Worm (Caenorhabditis elegans): Measurements from ENCODE around the gene mec-17.

DNA sequence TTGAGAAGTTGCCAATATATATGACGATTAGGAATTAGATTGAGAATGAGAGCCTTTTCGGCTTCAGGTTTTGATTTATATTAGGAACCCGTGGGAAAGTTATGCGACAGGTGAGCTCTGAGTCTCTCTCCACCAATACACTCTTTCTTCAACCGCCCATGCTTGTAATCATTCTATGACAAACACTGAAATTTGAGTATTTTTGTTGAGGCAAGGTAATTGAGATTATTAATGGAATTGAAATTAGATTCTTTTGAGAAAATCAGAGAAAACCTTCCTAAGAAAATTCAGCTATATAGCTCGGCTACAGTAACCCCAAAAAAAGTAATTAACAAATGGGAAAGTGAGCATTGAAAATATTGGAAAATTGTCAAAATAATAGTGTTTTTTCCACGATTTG, 31.1 kb downstream of the mec-17 start, which contains the start of gene ceh-19:
- no peak for TF ChIP-seq nhr-237 (tag; optimal IDR thresholded peaks at IDR 0.05)
- TF ChIP-seq skn-1 (tag; optimal IDR thresholded peaks at IDR 0.05) = no peak
- TF ChIP-seq mab-5 (tag; optimal IDR thresholded peaks at IDR 0.05) = no peak
- TF ChIP-seq snpc-4 (tag; optimal IDR thresholded peaks at IDR 0.05) = no peak
- TF ChIP-seq ztf-11 (tag; optimal IDR thresholded peaks at IDR 0.05) = no peak
- TF ChIP-seq lin-39 (tag; optimal IDR thresholded peaks at IDR 0.05) = no peak
